Fruit fly (Drosophila melanogaster): ENCODE measurements around the gene CG9692.

CG9692 gene

dm6 chr3L:16664146-16664722 is 40.5 kb upstream of the CG9692 start:
- TF ChIP-seq CG15710 (tag; optimal IDR thresholded peaks at IDR 0.05) (no peak), CG8301 (tag; optimal IDR thresholded peaks at IDR 0.05) (no peak), Snoo (tag; optimal IDR thresholded peaks at IDR 0.05) (no peak), CG10348 (GFP tag; IDR thresholded peaks at IDR 0.05) (no peak), Ets98B (GFP tag; IDR thresholded peaks at IDR 0.05) (no peak), rn (GFP tag; IDR thresholded peaks at IDR 0.05) (no peak), CG17806 (tag; optimal IDR thresholded peaks at IDR 0.05) (no peak), fd96Ca (GFP tag; IDR thresholded peaks at IDR 0.05) (no peak), CG13204 (GFP tag; optimal IDR thresholded peaks at IDR 0.05) (no peak)

dm6 chr3L:16666429-16667005 is 38.3 kb upstream of the CG9692 start:
- TF ChIP-seq fd96Ca (GFP tag; IDR thresholded peaks at IDR 0.05), result no peak
- TF ChIP-seq D1 (tag; optimal IDR thresholded peaks at IDR 0.05), result no peak
- no peak for TF ChIP-seq CG10348 (GFP tag; IDR thresholded peaks at IDR 0.05)
- TF ChIP-seq Pif1B (GFP tag; optimal IDR thresholded peaks at IDR 0.05), result no peak
- no peak for TF ChIP-seq CG14655 (GFP tag; optimal IDR thresholded peaks at IDR 0.05)
- TF ChIP-seq CG32121 (GFP tag; IDR thresholded peaks at IDR 0.05), result no peak
- TF ChIP-seq EcR (GFP tag; optimal IDR thresholded peaks at IDR 0.05), result no peak
- TF ChIP-seq CG17806 (tag; optimal IDR thresholded peaks at IDR 0.05), result no peak
- TF ChIP-seq gl (tag; optimal IDR thresholded peaks at IDR 0.05), result no peak
- TF ChIP-seq CG8159 (tag; optimal IDR thresholded peaks at IDR 0.05), result no peak
- TF ChIP-seq Ets98B (GFP tag; IDR thresholded peaks at IDR 0.05), result no peak
- TF ChIP-seq CG8301 (tag; optimal IDR thresholded peaks at IDR 0.05), result no peak
- no peak for TF ChIP-seq CG13204 (GFP tag; optimal IDR thresholded peaks at IDR 0.05)
- TF ChIP-seq Snoo (tag; optimal IDR thresholded peaks at IDR 0.05), result no peak
- TF ChIP-seq CG4496 (GFP tag; IDR thresholded peaks at IDR 0.05), result no peak
- TF ChIP-seq CG12605 (GFP tag; IDR thresholded peaks at IDR 0.05), result no peak
- TF ChIP-seq CG15710 (tag; optimal IDR thresholded peaks at IDR 0.05), result no peak
- no peak for TF ChIP-seq CG34367 (tag; optimal IDR thresholded peaks at IDR 0.05)
- no peak for TF ChIP-seq CG9948 (tag; optimal IDR thresholded peaks at IDR 0.05)

dm6 chr3L:16667663-16668465 is 36.9 kb upstream of the CG9692 start, which contains the start of gene Galphaf:
Gene Galphaf, minus strand, starts transcription at chr3L:16667934.
- no peak for TF ChIP-seq CG15710 (tag; optimal IDR thresholded peaks at IDR 0.05)
- peak; percentile 17 for TF ChIP-seq EcR (GFP tag; optimal IDR thresholded peaks at IDR 0.05)

dm6 chr3L:16668797-16669196 is 36.0 kb upstream of the CG9692 start:
- TF ChIP-seq EcR (GFP tag; optimal IDR thresholded peaks at IDR 0.05) (peak; percentile 86), CG8159 (tag; optimal IDR thresholded peaks at IDR 0.05) (no peak)

- TF ChIP-seq CG9948 (tag; optimal IDR thresholded peaks at IDR 0.05) (no peak), Ets98B (GFP tag; IDR thresholded peaks at IDR 0.05) (0 out of 2 replicates have a peak, but pooled peaks have one; percentile 11), CG32121 (GFP tag; IDR thresholded peaks at IDR 0.05) (no peak), CG15710 (tag; optimal IDR thresholded peaks at IDR 0.05) (no peak), fd96Ca (GFP tag; IDR thresholded peaks at IDR 0.05) (no peak), CG34367 (tag; optimal IDR thresholded peaks at IDR 0.05) (no peak)
Observed at dm6 chr3L:16670195-16670594, 34.6 kb upstream of the CG9692 start.

- TF ChIP-seq CG13204 (GFP tag; optimal IDR thresholded peaks at IDR 0.05), result no peak
- TF ChIP-seq CG14655 (GFP tag; optimal IDR thresholded peaks at IDR 0.05), result no peak
- no peak for TF ChIP-seq CG34367 (tag; optimal IDR thresholded peaks at IDR 0.05)
- TF ChIP-seq gl (tag; optimal IDR thresholded peaks at IDR 0.05), result no peak
- TF ChIP-seq CG9948 (tag; optimal IDR thresholded peaks at IDR 0.05), result no peak
- TF ChIP-seq CG8301 (tag; optimal IDR thresholded peaks at IDR 0.05), result no peak
- no peak for TF ChIP-seq CG17806 (tag; optimal IDR thresholded peaks at IDR 0.05)
- no peak for TF ChIP-seq CG32121 (GFP tag; IDR thresholded peaks at IDR 0.05)
- no peak for TF ChIP-seq EcR (GFP tag; optimal IDR thresholded peaks at IDR 0.05)
- no peak for TF ChIP-seq rn (GFP tag; IDR thresholded peaks at IDR 0.05)
Observed at dm6 chr3L:16670882-16671675, 33.7 kb upstream of the CG9692 start.

Data from whole organism, pupa.